Fruit fly (Drosophila melanogaster) whole organism, prepupa: ENCODE data around the gene Zn72D.

ENCODE experiments used
- CG10631 ChIP-seq: fragments of 200-800 bp; sonication (Bioruptor generic); optimal IDR thresholded peaks from 2 replicates; lab custom pipeline; 2016; ENCODE audit warnings: missing biosample characterization, missing genetic modification characterization
- CG10669 ChIP-seq: fragments of 200-800 bp; sonication (Bioruptor generic); optimal IDR thresholded peaks from 3 replicates; lab custom pipeline; 2018; ENCODE audit warnings: missing biosample characterization, mild to moderate bottlenecking, missing genetic modification characterization, moderate library complexity
- CG11762 ChIP-seq: fragments of 200-800 bp; sonication (Bioruptor generic); optimal IDR thresholded peaks from 3 replicates; lab custom pipeline; 2016; ENCODE audit warnings: missing biosample characterization, missing genetic modification characterization; ENCODE audit not compliant: insufficient read depth
- CG15336 ChIP-seq: fragments of 200-800 bp; sonication (Bioruptor generic); IDR thresholded peaks from 2 replicates; pipeline ENCODE4 v1.3.6; 2022; ENCODE audit warnings: missing biosample characterization, missing genetic modification characterization
- CG16779 ChIP-seq: fragments of 200-800 bp; sonication (Bioruptor generic); optimal IDR thresholded peaks from 3 replicates; lab custom pipeline; 2017; ENCODE audit warnings: missing biosample characterization, mild to moderate bottlenecking, missing genetic modification characterization
- CG3032 ChIP-seq: fragments of 200-800 bp; optimal IDR thresholded peaks from 2 replicates; lab custom pipeline; 2019; ENCODE audit warnings: missing biosample characterization, mild to moderate bottlenecking, missing genetic modification characterization, moderate library complexity
- CG31627 ChIP-seq: fragments of 200-800 bp; sonication (Bioruptor generic); optimal IDR thresholded peaks from 3 replicates; lab custom pipeline; 2016; ENCODE audit warnings: missing biosample characterization, missing genetic modification characterization
- CG32006 ChIP-seq: fragments of 200-800 bp; sonication (Bioruptor generic); optimal IDR thresholded peaks from 3 replicates; lab custom pipeline; 2017; ENCODE audit warnings: missing biosample characterization, mild to moderate bottlenecking, missing genetic modification characterization
- CG34406 ChIP-seq: fragments of 200-800 bp; sonication (Bioruptor generic); optimal IDR thresholded peaks from 3 replicates; lab custom pipeline; 2016; ENCODE audit warnings: missing biosample characterization, missing genetic modification characterization
- CG4318 ChIP-seq: fragments of 200-800 bp; sonication (Bioruptor generic); optimal IDR thresholded peaks from 3 replicates; lab custom pipeline; 2017; ENCODE audit warnings: missing biosample characterization, mild to moderate bottlenecking, missing genetic modification characterization
- CG6163 ChIP-seq: fragments of 200-800 bp; sonication (Bioruptor generic); IDR thresholded peaks from 3 replicates; pipeline ENCODE4 v1.3.6; 2022; ENCODE audit warnings: missing biosample characterization, missing genetic modification characterization
- CG6792 ChIP-seq: fragments of 200-800 bp; sonication (Bioruptor generic); optimal IDR thresholded peaks from 3 replicates; lab custom pipeline; 2016; ENCODE audit warnings: missing biosample characterization, missing genetic modification characterization
- CG6808 ChIP-seq: fragments of 200-800 bp; sonication (Bioruptor generic); optimal IDR thresholded peaks from 3 replicates; lab custom pipeline; 2017; ENCODE audit warnings: missing biosample characterization, missing genetic modification characterization, mild to moderate bottlenecking, moderate library complexity, missing genetic modification reagents
- CG6854 ChIP-seq: fragments of 200-800 bp; sonication (Bioruptor generic); optimal IDR thresholded peaks from 2 replicates; lab custom pipeline; 2017; ENCODE audit warnings: missing biosample characterization, mild to moderate bottlenecking, missing genetic modification characterization
- CG8119 ChIP-seq: fragments of 200-800 bp; sonication (Bioruptor generic); IDR thresholded peaks from 3 replicates; pipeline ENCODE4 v1.3.6; 2022; ENCODE audit warnings: missing biosample characterization, missing genetic modification characterization
- CG9139 ChIP-seq: fragments of 200-800 bp; sonication (Bioruptor generic); optimal IDR thresholded peaks from 3 replicates; lab custom pipeline; 2017; ENCODE audit warnings: missing biosample characterization, mild to moderate bottlenecking, missing genetic modification characterization
- Eip75B ChIP-seq: fragments of 200-800 bp; sonication (Bioruptor generic); optimal IDR thresholded peaks from 3 replicates; lab custom pipeline; 2016; ENCODE audit warnings: missing biosample characterization, missing genetic modification characterization
- Eip78C ChIP-seq: fragments of 200-800 bp; sonication (Bioruptor generic); peaks from one replicate; lab custom pipeline; 2016; ENCODE audit warnings: missing biosample characterization, missing genetic modification characterization
- Eip93F ChIP-seq: fragments of 200-800 bp; sonication (Bioruptor generic); optimal IDR thresholded peaks from 2 replicates; lab custom pipeline; 2016; ENCODE audit warnings: missing biosample characterization, mild to moderate bottlenecking, missing genetic modification characterization
- Ets21C ChIP-seq: fragments of 200-800 bp; sonication (Bioruptor generic); optimal IDR thresholded peaks from 3 replicates; lab custom pipeline; 2016; ENCODE audit warnings: missing biosample characterization, missing genetic modification characterization
- Ets96B ChIP-seq: fragments of 200-800 bp; optimal IDR thresholded peaks from 2 replicates; lab custom pipeline; 2019; ENCODE audit warnings: missing biosample characterization, mild to moderate bottlenecking, missing genetic modification characterization, moderate library complexity
- Gug ChIP-seq: fragments of 200-800 bp; sonication (Bioruptor generic); IDR thresholded peaks from 2 replicates; pipeline ENCODE4 v1.3.6; 2022; ENCODE audit warnings: missing biosample characterization, missing genetic modification characterization
- Hr38 ChIP-seq: sonication (Bioruptor generic); optimal IDR thresholded peaks from 2 replicates; lab custom pipeline; 2016; ENCODE audit warnings: missing biosample characterization, missing genetic modification characterization
- Met ChIP-seq: fragments of 200-800 bp; sonication (Bioruptor generic); optimal IDR thresholded peaks from 3 replicates; lab custom pipeline; 2016; ENCODE audit warnings: missing biosample characterization, missing genetic modification characterization
- OdsH ChIP-seq: fragments of 200-800 bp; sonication (Bioruptor generic); optimal IDR thresholded peaks from 3 replicates; lab custom pipeline; 2016; ENCODE audit warnings: missing biosample characterization, missing genetic modification characterization
- Sox102F ChIP-seq: fragments of 200-800 bp; sonication (Bioruptor generic); optimal IDR thresholded peaks from 2 replicates; lab custom pipeline; 2016; ENCODE audit warnings: missing biosample characterization, mild to moderate bottlenecking, missing genetic modification characterization
- Sox14 ChIP-seq: fragments of 200-800 bp; sonication (Bioruptor generic); optimal IDR thresholded peaks from 3 replicates; lab custom pipeline; 2016; ENCODE audit warnings: missing biosample characterization, missing genetic modification characterization
- Sox15 ChIP-seq: fragments of 200-800 bp; sonication (Bioruptor generic); optimal IDR thresholded peaks from 3 replicates; lab custom pipeline; 2016; ENCODE audit warnings: missing biosample characterization, missing genetic modification characterization
- achi ChIP-seq: fragments of 200-800 bp; sonication (Bioruptor generic); optimal IDR thresholded peaks from 3 replicates; lab custom pipeline; 2016; ENCODE audit warnings: missing biosample characterization, missing genetic modification characterization
- acj6 ChIP-seq: fragments of 200-800 bp; sonication (Bioruptor generic); optimal IDR thresholded peaks from 3 replicates; lab custom pipeline; 2016; ENCODE audit warnings: missing biosample characterization, missing genetic modification characterization
- cyc ChIP-seq: fragments of 200-800 bp; sonication (Bioruptor generic); optimal IDR thresholded peaks from 3 replicates; lab custom pipeline; 2016; ENCODE audit warnings: missing biosample characterization, missing genetic modification characterization
- dac ChIP-seq: fragments of 200-800 bp; sonication (Bioruptor generic); optimal IDR thresholded peaks from 2 replicates; lab custom pipeline; 2017; ENCODE audit warnings: missing biosample characterization, mild to moderate bottlenecking, missing genetic modification characterization
- eg ChIP-seq: fragments of 200-800 bp; sonication (Bioruptor generic); IDR thresholded peaks from 3 replicates; pipeline ENCODE4 v1.3.6; 2022; ENCODE audit warnings: missing biosample characterization, missing genetic modification characterization
- esn ChIP-seq: fragments of 200-800 bp; sonication (Bioruptor generic); optimal IDR thresholded peaks from 2 replicates; lab custom pipeline; 2016; ENCODE audit warnings: missing biosample characterization, mild to moderate bottlenecking, missing genetic modification characterization, moderate library complexity
- fd85E ChIP-seq: fragments of 200-800 bp; sonication (Bioruptor generic); optimal IDR thresholded peaks from 3 replicates; lab custom pipeline; 2016; ENCODE audit warnings: missing biosample characterization, missing genetic modification characterization
- fkh ChIP-seq: fragments of 200-800 bp; sonication (Bioruptor generic); optimal IDR thresholded peaks from 3 replicates; lab custom pipeline; 2017; ENCODE audit warnings: missing biosample characterization, mild to moderate bottlenecking, missing genetic modification characterization, moderate library complexity
- lz ChIP-seq: fragments of 200-800 bp; sonication (Bioruptor generic); optimal IDR thresholded peaks from 3 replicates; lab custom pipeline; 2016; ENCODE audit warnings: missing biosample characterization, missing genetic modification characterization
- pdm3 ChIP-seq: fragments of 200-800 bp; sonication (Bioruptor generic); optimal IDR thresholded peaks from 3 replicates; lab custom pipeline; 2016; ENCODE audit warnings: missing biosample characterization, missing genetic modification characterization
- salr ChIP-seq, 2 experiments: fragments of 200-800 bp; sonication (Bioruptor generic); optimal IDR thresholded peaks; 3 replicates each; lab custom pipeline; 2016 to 2018; ENCODE audit warnings: missing biosample characterization in 2 of 2, missing genetic modification characterization in 2 of 2, mild to moderate bottlenecking in 1 of 2
- spab ChIP-seq: fragments of 200-800 bp; sonication (Bioruptor generic); optimal IDR thresholded peaks from 2 replicates; lab custom pipeline; 2017; ENCODE audit warnings: missing biosample characterization, mild to moderate bottlenecking, missing genetic modification characterization, missing genetic modification reagents
- ss ChIP-seq, 2 experiments: fragments of 200-800 bp; sonication (Bioruptor generic); optimal IDR thresholded peaks; 2 replicates in 1 of 2; 3 replicates in 1 of 2; lab custom pipeline; 2017 to 2018; ENCODE audit warnings: mild to moderate bottlenecking in 2 of 2, missing biosample characterization in 2 of 2, missing genetic modification characterization in 2 of 2, moderate library complexity in 1 of 2
- svp ChIP-seq: fragments of 200-800 bp; sonication (Bioruptor generic); peaks from one replicate; lab custom pipeline; 2016; ENCODE audit warnings: missing biosample characterization, missing genetic modification characterization
- vri ChIP-seq: fragments of 200-800 bp; sonication (Bioruptor generic); optimal IDR thresholded peaks from 3 replicates; lab custom pipeline; 2016; ENCODE audit warnings: missing biosample characterization, mild to moderate bottlenecking, missing genetic modification characterization

Zn72D gene

DNA sequence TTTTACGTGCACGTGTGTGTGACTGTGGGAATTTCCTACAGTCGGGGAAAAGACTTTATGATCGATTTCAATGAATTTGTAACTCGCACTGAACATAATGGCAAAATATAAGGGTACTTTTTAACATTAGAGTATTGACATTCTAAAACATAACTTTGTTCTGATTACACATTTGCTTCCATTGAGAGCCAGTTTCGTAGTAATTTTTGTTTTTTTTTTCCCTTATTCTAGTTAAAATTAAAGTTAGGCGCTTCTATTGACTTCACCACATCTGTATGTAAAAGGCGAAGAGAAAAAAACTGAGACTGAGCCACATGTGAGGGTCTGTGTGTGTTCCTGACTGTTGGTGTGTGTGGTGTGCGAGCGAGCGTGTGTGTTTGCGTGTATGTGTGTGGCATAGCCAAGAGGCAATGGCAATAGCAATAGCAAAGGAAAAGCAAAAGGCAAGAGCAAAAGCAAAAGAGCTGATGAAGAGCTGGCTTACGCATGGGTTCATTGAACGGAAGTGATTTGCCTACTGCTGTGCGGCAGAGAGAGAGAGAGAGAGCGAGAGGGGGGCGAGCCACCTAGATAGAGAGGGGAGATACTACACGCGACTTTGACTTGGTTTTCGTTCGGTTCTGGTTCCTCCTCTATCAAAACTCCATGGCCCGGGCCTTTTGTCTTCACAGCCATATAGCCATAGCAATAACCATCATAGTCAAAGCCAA lies 49.6 kb upstream of the Zn72D start (continued):
- TF ChIP-seq Sox14 (GFP tag; lab: Kevin White, UChicago) (peak; percentile 85), CG10631 (GFP tag; lab: Kevin White, UChicago) (peak; percentile 74), pdm3 (GFP tag; lab: Kevin White, UChicago) (peak; percentile 83), cyc (GFP tag; lab: Kevin White, UChicago) (peak; percentile 45), CG11762 (GFP tag; lab: Kevin White, UChicago) (peak; percentile 54), fkh (GFP tag; lab: Kevin White, UChicago) (peak; percentile 46), CG32006 (GFP tag; lab: Kevin White, UChicago) (peak; percentile 93), CG6854 (GFP tag; lab: Kevin White, UChicago) (no peak), Hr38 (GFP tag; lab: Kevin White, UChicago) (no peak), esn (peak; percentile 56), CG6808 (GFP tag; lab: Kevin White, UChicago) (peak; percentile 56), lz (GFP tag; lab: Kevin White, UChicago) (no peak), Sox15 (GFP tag; lab: Kevin White, UChicago) (peak; percentile 40)

DNA sequence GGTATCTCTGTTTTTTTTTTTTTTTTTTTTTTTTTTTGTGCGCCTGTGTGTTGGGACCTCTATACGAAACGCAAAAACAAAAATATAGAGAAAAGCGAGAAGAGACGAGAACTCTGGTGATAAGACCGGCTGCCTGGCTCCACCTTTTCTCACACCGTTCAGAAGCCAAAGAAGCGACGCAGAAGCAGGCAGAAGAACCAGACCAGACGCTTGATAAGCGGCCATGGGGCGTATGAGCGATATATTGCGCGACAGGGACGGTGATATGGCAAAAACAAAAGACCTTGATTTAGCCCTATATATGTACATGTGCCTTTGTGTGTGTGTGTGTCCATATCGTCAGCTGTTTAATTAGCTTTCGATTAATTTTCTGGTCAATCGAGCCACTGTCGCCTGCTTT lies 48.7 kb upstream of the Zn72D start:
- TF ChIP-seq eg (GFP tag; lab: Robert Waterston, UW) (no peak), Eip75B (GFP tag; lab: Kevin White, UChicago) (no peak), svp (GFP tag; lab: Kevin White, UChicago) (peak; percentile 85), CG9139 (GFP tag; lab: Kevin White, UChicago) (no peak), Hr38 (GFP tag; lab: Kevin White, UChicago) (no peak), CG6163 (GFP tag; lab: Robert Waterston, UW) (peak; percentile 49; the same call in 1 of the 3 replicates), Sox14 (GFP tag; lab: Kevin White, UChicago) (no peak), Eip78C (GFP tag; lab: Kevin White, UChicago) (peak; percentile 43), vri (GFP tag; lab: Kevin White, UChicago) (peak; percentile 57), CG8119 (GFP tag; lab: Robert Waterston, UW) (no peak), Eip93F (peak; percentile 24)

DNA sequence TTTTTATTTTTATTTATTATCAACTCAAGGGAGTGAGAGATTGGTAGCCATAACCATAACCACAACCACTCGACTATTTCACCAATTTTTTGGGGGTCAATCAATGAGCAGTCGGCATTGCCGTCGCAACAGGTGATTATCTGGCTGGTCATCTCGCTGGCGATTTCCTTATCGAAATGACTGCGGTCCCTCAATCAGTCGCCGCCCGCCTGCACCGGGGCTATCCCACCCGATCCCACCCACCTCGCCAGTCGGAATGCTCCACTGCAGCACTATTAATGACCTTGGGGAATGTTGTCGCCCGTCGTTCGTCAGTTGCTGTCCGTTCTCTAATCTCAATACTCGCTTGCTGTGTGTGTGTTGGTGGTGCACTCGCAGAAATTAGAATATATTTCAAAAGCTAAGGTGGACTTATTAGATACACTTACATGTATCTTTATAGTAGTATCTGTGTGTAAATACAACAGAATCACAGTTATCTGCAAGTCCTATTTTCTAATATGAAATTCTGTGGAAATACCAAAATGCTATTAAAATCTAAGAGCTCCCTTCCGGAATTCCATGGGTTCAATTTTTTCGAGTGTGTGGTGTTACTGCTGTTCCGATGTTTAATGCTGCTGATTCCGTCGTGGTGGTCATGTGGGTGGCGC lies 48.1 kb upstream of the Zn72D start:
- TF ChIP-seq CG15336 (GFP tag; lab: Robert Waterston, UW) (peak; percentile 62), achi (GFP tag; lab: Kevin White, UChicago) (peak; percentile 52), lz (GFP tag; lab: Kevin White, UChicago) (peak; percentile 3), CG32006 (GFP tag; lab: Kevin White, UChicago) (peak; percentile 68), Sox14 (GFP tag; lab: Kevin White, UChicago) (peak; percentile 32), Ets96B (tag; lab: Kevin White, UChicago) (no peak), CG16779 (tag; lab: Kevin White, UChicago) (no peak), Met (GFP tag; lab: Kevin White, UChicago) (peak; percentile 31), OdsH (GFP tag; lab: Kevin White, UChicago) (peak; percentile 44), eg (GFP tag; lab: Robert Waterston, UW) (no peak; the same call in 2 of the 3 replicates), CG31627 (GFP tag; lab: Kevin White, UChicago) (peak; percentile 28), esn (peak; percentile 22), CG6792 (GFP tag; lab: Kevin White, UChicago) (peak; percentile 1), salr (GFP tag; optimal IDR thresholded peaks at IDR 0.05; lab: Kevin White, UChicago) (no peak), Eip75B (GFP tag; lab: Kevin White, UChicago) (peak; percentile 12), Gug (GFP tag; lab: Robert Waterston, UW) (0 out of 2 replicates have a peak, but pooled peaks have one; percentile 17), CG6808 (GFP tag; lab: Kevin White, UChicago) (no peak), pdm3 (GFP tag; lab: Kevin White, UChicago) (peak; percentile 53), acj6 (GFP tag; lab: Kevin White, UChicago) (peak; percentile 39), ss (GFP tag; optimal IDR thresholded peaks at IDR 0.05; lab: Kevin White, UChicago) (no peak), CG4318 (GFP tag; lab: Kevin White, UChicago) (peak; percentile 7), Sox102F (no peak), CG11762 (GFP tag; lab: Kevin White, UChicago) (no peak), dac (GFP tag; lab: Kevin White, UChicago) (no peak), Ets21C (GFP tag; lab: Kevin White, UChicago) (no peak), CG3032 (peak; percentile 22), CG8119 (GFP tag; lab: Robert Waterston, UW) (peak; percentile 57), fd85E (GFP tag; lab: Kevin White, UChicago) (no peak), svp (GFP tag; lab: Kevin White, UChicago) (no peak), vri (GFP tag; lab: Kevin White, UChicago) (no peak), spab (GFP tag; lab: Kevin White, UChicago) (peak; percentile 7), Eip78C (GFP tag; lab: Kevin White, UChicago) (peak; percentile 73), CG10669 (peak; percentile 22), CG34406 (GFP tag; lab: Kevin White, UChicago) (peak; percentile 12)
